Worm (Caenorhabditis elegans) whole organism, L4 larva: ENCODE results near the gene pqn-18.
A peak's percentile ranks its signal among the peaks of the same experiment; 100 is the strongest.

ENCODE experiments used
- D1046.2 ChIP-seq: fragments of 200-800 bp; sonication (Bioruptor generic); IDR thresholded peaks from 2 replicates; pipeline ENCODE4 v1.3.6; 2022; ENCODE audit warnings: missing genetic modification characterization, missing compliant biosample characterization
- F10B5.3 ChIP-seq: sonication (generic microtip); optimal IDR thresholded peaks from 2 replicates; lab custom pipeline; 2016; ENCODE audit warnings: mild to moderate bottlenecking, missing genetic modification characterization, missing compliant biosample characterization
- F37D6.2 ChIP-seq: sonication (generic microtip); optimal IDR thresholded peaks from 2 replicates; lab custom pipeline; 2016; ENCODE audit warnings: mild to moderate bottlenecking, missing genetic modification characterization, missing compliant biosample characterization
- F44E2.7 ChIP-seq: fragments of 200-800 bp; sonication (Bioruptor generic); IDR thresholded peaks from 2 replicates; pipeline ENCODE4 v2.1.2; 2022; ENCODE audit warnings: missing genetic modification characterization, missing compliant biosample characterization
- F49E8.2 ChIP-seq: sonication (generic microtip); optimal IDR thresholded peaks from 2 replicates; lab custom pipeline; 2016; ENCODE audit warnings: missing compliant biosample characterization, mild to moderate bottlenecking, missing genetic modification characterization, borderline replicate concordance
- R02D3.7 ChIP-seq: fragments of 150-350 bp; sonication (generic microtip); optimal IDR thresholded peaks from 3 replicates; lab custom pipeline; 2014; ENCODE audit warnings: missing biosample characterization, missing genetic modification characterization
- T20F7.1 ChIP-seq: fragments of 200-800 bp; sonication (Bioruptor generic); optimal IDR thresholded peaks from 2 replicates; lab custom pipeline; 2018; ENCODE audit warnings: mild to moderate bottlenecking, missing genetic modification characterization, missing compliant biosample characterization
- ceh-20 ChIP-seq: fragments of 200-800 bp; sonication (Bioruptor generic); IDR thresholded peaks from 2 replicates; pipeline ENCODE4 v1.3.6; 2022; ENCODE audit warnings: missing genetic modification reagents, missing genetic modification characterization, missing compliant biosample characterization
- daf-16 ChIP-seq, 3 experiments: sonication (generic microtip); optimal IDR thresholded peaks; 2 replicates each; lab custom pipeline; 2016 to 2017; ENCODE audit warnings: missing genetic modification characterization in 3 of 3, missing genetic modification reagents in 3 of 3, mild to moderate bottlenecking in 2 of 3, missing compliant biosample characterization in 2 of 3, missing biosample characterization in 1 of 3, moderate library complexity in 1 of 3
- daf-19 ChIP-seq: fragments of 200-800 bp; sonication (Bioruptor generic); conservative IDR thresholded peaks from 2 replicates; pipeline ENCODE4 v1.3.6; 2022; ENCODE audit warnings: missing genetic modification characterization, missing compliant biosample characterization
- dmd-6 ChIP-seq: fragments of 200-800 bp; sonication (Bioruptor generic); IDR thresholded peaks from 2 replicates; pipeline ENCODE4 v1.3.6; 2022; ENCODE audit warnings: missing genetic modification reagents, missing genetic modification characterization, missing compliant biosample characterization
- dve-1 ChIP-seq: sonication (generic microtip); optimal IDR thresholded peaks from 2 replicates; lab custom pipeline; 2017; ENCODE audit warnings: antibody characterized with exemption, mild to moderate bottlenecking, missing genetic modification characterization, missing compliant biosample characterization; ENCODE audit not compliant: insufficient read depth
- gei-8 ChIP-seq: fragments of 200-800 bp; sonication (Bioruptor generic); optimal IDR thresholded peaks from 2 replicates; lab custom pipeline; 2018; ENCODE audit warnings: mild to moderate bottlenecking, missing genetic modification characterization, missing compliant biosample characterization
- hlh-11 ChIP-seq: fragments of 200-800 bp; sonication (Bioruptor generic); optimal IDR thresholded peaks from 2 replicates; lab custom pipeline; 2018; ENCODE audit warnings: mild to moderate bottlenecking, missing genetic modification characterization, missing compliant biosample characterization
- hlh-30 ChIP-seq: sonication (generic microtip); optimal IDR thresholded peaks from 2 replicates; lab custom pipeline; 2017; ENCODE audit warnings: antibody characterized with exemption, mild to moderate bottlenecking, missing genetic modification characterization, missing compliant biosample characterization; ENCODE audit not compliant: insufficient read depth
- lim-7 ChIP-seq: fragments of 200-800 bp; sonication (Bioruptor generic); IDR thresholded peaks from 2 replicates; pipeline ENCODE4 v1.3.6; 2022; ENCODE audit warnings: missing genetic modification characterization, missing compliant biosample characterization
- lin-1 ChIP-seq: fragments of 200-800 bp; sonication (Bioruptor generic); IDR thresholded peaks from 2 replicates; pipeline ENCODE4 v1.3.6; 2022; ENCODE audit warnings: missing genetic modification reagents, missing genetic modification characterization, missing compliant biosample characterization
- lin-13 ChIP-seq: fragments of 150-350 bp; optimal IDR thresholded peaks from 2 replicates; lab custom pipeline; 2014; ENCODE audit warnings: missing biosample characterization, missing genetic modification reagents, missing genetic modification characterization
- lin-38 ChIP-seq: fragments of 200-800 bp; sonication (Bioruptor generic); IDR thresholded peaks from 2 replicates; pipeline ENCODE4 v1.3.6; 2022; ENCODE audit warnings: missing genetic modification reagents, missing genetic modification characterization, missing compliant biosample characterization
- lir-3 ChIP-seq: sonication (generic microtip); optimal IDR thresholded peaks from 2 replicates; lab custom pipeline; 2016; ENCODE audit warnings: mild to moderate bottlenecking, missing genetic modification characterization, missing compliant biosample characterization
- lsy-2 ChIP-seq, 2 experiments: fragments of 150-350 bp in 1 of 2; sonication (generic microtip) in 1 of 2; optimal IDR thresholded peaks; 2 replicates each; lab custom pipeline; 2014 to 2017; ENCODE audit warnings: missing biosample characterization in 2 of 2, missing genetic modification characterization in 2 of 2
- mdl-1 ChIP-seq, 2 experiments: fragments of 150-350 bp in 1 of 2; sonication (generic microtip) in 1 of 2; optimal IDR thresholded peaks; 2 replicates each; lab custom pipeline; 2014 to 2017; ENCODE audit warnings: missing biosample characterization in 2 of 2, missing genetic modification characterization in 2 of 2
- mes-2 ChIP-seq: sonication (generic microtip); optimal IDR thresholded peaks from 2 replicates; lab custom pipeline; 2016; ENCODE audit warnings: missing genotype, mild to moderate bottlenecking, missing genetic modification characterization, missing compliant biosample characterization; ENCODE audit not compliant: poor library complexity, severe bottlenecking
- mxl-3 ChIP-seq: fragments of 200-800 bp; sonication (Bioruptor generic); optimal IDR thresholded peaks from 2 replicates; lab custom pipeline; 2018; ENCODE audit warnings: mild to moderate bottlenecking, missing genetic modification characterization, missing compliant biosample characterization
- nhr-10 ChIP-seq: fragments of 150-350 bp; optimal IDR thresholded peaks from 2 replicates; lab custom pipeline; 2014; ENCODE audit warnings: missing biosample characterization, missing genetic modification characterization
- nhr-102 ChIP-seq: sonication (generic microtip); optimal IDR thresholded peaks from 2 replicates; lab custom pipeline; 2016; ENCODE audit warnings: mild to moderate bottlenecking, missing genetic modification characterization, moderate library complexity, missing compliant biosample characterization
- nhr-11 ChIP-seq: fragments of 150-350 bp; optimal IDR thresholded peaks from 2 replicates; lab custom pipeline; 2014; ENCODE audit warnings: missing biosample characterization, missing genetic modification characterization
- nhr-28 ChIP-seq: fragments of 150-350 bp; optimal IDR thresholded peaks from 2 replicates; lab custom pipeline; 2014; ENCODE audit warnings: missing biosample characterization, missing genetic modification characterization
- pqm-1 ChIP-seq: sonication (generic microtip); optimal IDR thresholded peaks from 2 replicates; lab custom pipeline; 2017; ENCODE audit warnings: missing biosample characterization, missing genetic modification characterization
- rbr-2 ChIP-seq: sonication (generic microtip); optimal IDR thresholded peaks from 2 replicates; lab custom pipeline; 2016; ENCODE audit warnings: missing genotype, missing genetic modification characterization, missing compliant biosample characterization
- sdz-12 ChIP-seq: fragments of 200-800 bp; sonication (Bioruptor generic); optimal IDR thresholded peaks from 2 replicates; lab custom pipeline; 2018; ENCODE audit warnings: mild to moderate bottlenecking, missing genetic modification characterization, missing compliant biosample characterization
- snpc-1.2 ChIP-seq: fragments of 200-800 bp; sonication (Bioruptor generic); IDR thresholded peaks from 2 replicates; pipeline ENCODE4 v1.3.6; 2022; ENCODE audit warnings: missing genetic modification reagents, missing genetic modification characterization, missing compliant biosample characterization
- tra-1 ChIP-seq: fragments of 200-800 bp; sonication (Bioruptor generic); IDR thresholded peaks from 2 replicates; pipeline ENCODE4 v1.3.6; 2022; ENCODE audit warnings: missing genetic modification reagents, missing genetic modification characterization, missing compliant biosample characterization
- unc-130 ChIP-seq: sonication (generic microtip); optimal IDR thresholded peaks from 2 replicates; lab custom pipeline; 2016; ENCODE audit warnings: missing genetic modification reagents, missing genetic modification characterization, missing compliant biosample characterization
- unc-62 ChIP-seq, 3 experiments: fragments of 150-350 bp in 1 of 3; sonication (generic microtip); optimal IDR thresholded peaks in 2 of 3; peaks in 1 of 3; 1 replicate in 1 of 3; 2 replicates in 2 of 3; lab custom pipeline; 2014 to 2017; ENCODE audit warnings: missing biosample characterization in 3 of 3, missing genetic modification characterization in 3 of 3, missing genetic modification reagents in 3 of 3, missing genotype in 1 of 3
- vab-7 ChIP-seq: fragments of 200-800 bp; sonication (Bioruptor generic); IDR thresholded peaks from 2 replicates; pipeline ENCODE4 v1.3.6; 2022; ENCODE audit warnings: missing genetic modification reagents, missing genetic modification characterization, missing compliant biosample characterization
- zip-11 ChIP-seq: fragments of 200-800 bp; sonication (Bioruptor generic); IDR thresholded peaks from 2 replicates; pipeline ENCODE4 v1.3.6; 2022; ENCODE audit warnings: missing genetic modification characterization, missing compliant biosample characterization
- zip-2 ChIP-seq: fragments of 150-350 bp; optimal IDR thresholded peaks from 2 replicates; lab custom pipeline; 2014; ENCODE audit warnings: missing biosample characterization, missing genetic modification characterization
- ztf-7 ChIP-seq: fragments of 150-350 bp; optimal IDR thresholded peaks from 2 replicates; lab custom pipeline; 2014; ENCODE audit warnings: missing biosample characterization, missing genetic modification characterization

pqn-18 gene

ce11 chrX:12876795-12877530 is 30.7 kb upstream of the pqn-18 start, which contains the start of gene bcat-1 (continued):
- no peak for TF ChIP-seq R02D3.7 (tag; lab: Kevin White, UChicago)
- TF ChIP-seq mdl-1 (tag; optimal IDR thresholded peaks at IDR 0.05; lab: Kevin White, UChicago): peak; percentile 88 to 97
- peak; percentile 51 for TF ChIP-seq ceh-20 (GFP tag; lab: Robert Waterston, UW)
- no peak for TF ChIP-seq F44E2.7
- peak; percentile 49 for TF ChIP-seq gei-8 (GFP tag; lab: Kevin White, UChicago)
- TF ChIP-seq nhr-28: peak; percentile 44
- no peak for TF ChIP-seq F49E8.2 (tag; lab: Kevin White, UChicago)
- peak; percentile 66 for TF ChIP-seq nhr-11 (tag; lab: Kevin White, UChicago)
- no peak for TF ChIP-seq nhr-102 (tag; lab: Kevin White, UChicago)
- TF ChIP-seq lsy-2 (tag; optimal IDR thresholded peaks at IDR 0.05; lab: Kevin White, UChicago): peak; percentile 21 to 52
- no peak for TF ChIP-seq zip-11 (GFP tag; lab: Robert Waterston, UW)
- TF ChIP-seq dve-1 (tag; lab: Kevin White, UChicago): peak; percentile 64
- TF ChIP-seq mes-2 (tag; lab: Kevin White, UChicago): peak; percentile 59
- TF ChIP-seq lin-13 (GFP tag; lab: Kevin White, UChicago): no peak
- TF ChIP-seq unc-130 (GFP tag; lab: Kevin White, UChicago): no peak
- TF ChIP-seq D1046.2 (GFP tag; lab: Robert Waterston, UW): no peak

ce11 chrX:12877930-12878329 is 29.7 kb upstream of the pqn-18 start:
- peak; percentile 33 for TF ChIP-seq dve-1 (tag; lab: Kevin White, UChicago)
- peak; percentile 46 for TF ChIP-seq nhr-11 (tag; lab: Kevin White, UChicago)
- no peak for TF ChIP-seq gei-8 (GFP tag; lab: Kevin White, UChicago)
- TF ChIP-seq hlh-11: peak; percentile 69
- peak; percentile 9 for TF ChIP-seq nhr-28
- TF ChIP-seq zip-2 (tag; lab: Kevin White, UChicago): no peak
- TF ChIP-seq ztf-7 (tag; lab: Kevin White, UChicago): peak; percentile 45
- peak; percentile 67 for TF ChIP-seq hlh-30 (tag; lab: Kevin White, UChicago)
- TF ChIP-seq snpc-1.2 (GFP tag; lab: Robert Waterston, UW): no peak
- no peak for TF ChIP-seq vab-7 (GFP tag; lab: Robert Waterston, UW)
- TF ChIP-seq sdz-12: no peak
- no peak for TF ChIP-seq daf-19 (GFP tag; lab: Robert Waterston, UW)
- no peak for TF ChIP-seq daf-16 (GFP tag; optimal IDR thresholded peaks at IDR 0.05; lab: Kevin White, UChicago)
- TF ChIP-seq daf-16 (tag; optimal IDR thresholded peaks at IDR 0.05; lab: Kevin White, UChicago): no peak
- no peak for TF ChIP-seq nhr-10 (tag; lab: Kevin White, UChicago)
- peak; percentile 59 to 73 for TF ChIP-seq mdl-1 (tag; optimal IDR thresholded peaks at IDR 0.05; lab: Kevin White, UChicago)
- TF ChIP-seq lin-38 (GFP tag; lab: Robert Waterston, UW): no peak
- TF ChIP-seq unc-62 (GFP tag; optimal IDR thresholded peaks at IDR 0.05 in 1 of 2; lab: Kevin White, UChicago): no peak
- no peak for TF ChIP-seq unc-62 (tag; optimal IDR thresholded peaks at IDR 0.05; lab: Kevin White, UChicago)
- TF ChIP-seq F37D6.2 (tag; lab: Kevin White, UChicago): no peak
- TF ChIP-seq pqm-1 (tag; lab: Kevin White, UChicago): peak; percentile 48
- no peak for TF ChIP-seq T20F7.1 (GFP tag; lab: Kevin White, UChicago)
- no peak for TF ChIP-seq lin-1
- TF ChIP-seq lir-3 (tag; lab: Kevin White, UChicago): no peak
- TF ChIP-seq tra-1 (GFP tag; lab: Robert Waterston, UW): peak; percentile 50; the same call in 1 of the 2 replicates
- no peak for TF ChIP-seq rbr-2 (tag; lab: Kevin White, UChicago)
- TF ChIP-seq lim-7 (GFP tag; lab: Robert Waterston, UW): no peak
- peak; percentile 61 for TF ChIP-seq dmd-6 (GFP tag; lab: Robert Waterston, UW)
- peak; percentile 64 for TF ChIP-seq mxl-3 (GFP tag; lab: Kevin White, UChicago)
- no peak for TF ChIP-seq F10B5.3 (tag; lab: Kevin White, UChicago)
